Worm (Caenorhabditis elegans): Measurements from ENCODE around the gene T28A11.22.

Gene T28A11.22

DNA sequence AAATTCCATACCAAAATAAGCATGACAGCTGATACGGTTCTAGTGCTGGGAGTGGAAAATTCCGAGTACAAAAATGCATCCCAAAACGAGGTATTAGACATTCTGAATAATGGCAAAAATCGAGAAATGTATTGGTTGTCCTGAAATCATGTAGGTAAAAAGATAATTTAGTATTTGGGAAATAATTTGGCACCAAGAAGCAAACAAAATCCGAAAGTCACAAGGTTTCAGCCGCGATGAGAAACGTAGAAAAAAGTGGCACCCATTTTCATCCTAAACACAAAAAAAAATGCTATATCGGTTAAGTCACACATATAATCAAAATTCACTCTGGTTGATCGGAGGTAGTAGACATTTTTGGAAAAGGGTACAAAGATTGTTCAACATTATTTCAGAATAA is 40.4 kb downstream of the T28A11.22 start, which contains the start of gene srx-122:
Gene srx-122, minus strand, starts transcription at position 101 of the 400 bp plus-strand sequence.
- TF ChIP-seq bed-3 (GFP tag; optimal IDR thresholded peaks at IDR 0.05): no peak
- TF ChIP-seq unc-39 (tag; optimal IDR thresholded peaks at IDR 0.05): no peak
- TF ChIP-seq nhr-237 (tag; optimal IDR thresholded peaks at IDR 0.05): no peak
- TF ChIP-seq ceh-83 (GFP tag; optimal IDR thresholded peaks at IDR 0.05): no peak
- no peak for TF ChIP-seq cnd-1 (tag; optimal IDR thresholded peaks at IDR 0.05)

DNA sequence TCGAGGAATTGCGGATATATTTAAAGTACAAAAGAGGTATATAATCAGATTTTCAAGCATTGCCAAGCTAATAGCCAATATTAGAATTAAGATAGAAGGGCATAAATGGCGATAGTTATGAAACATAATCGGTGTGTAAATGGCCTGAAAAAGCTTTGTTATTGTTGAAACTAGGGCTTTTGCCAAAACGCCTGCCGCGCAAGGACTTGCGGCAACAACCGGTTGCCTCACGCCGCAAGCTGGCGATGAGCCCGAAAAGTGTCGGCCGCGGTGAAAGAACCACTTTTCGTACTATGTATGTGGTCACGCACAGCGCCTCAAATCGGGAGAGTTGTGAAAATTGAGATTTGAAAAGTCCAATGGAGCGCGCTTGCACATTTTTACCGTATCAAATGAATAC is 42.1 kb downstream of the T28A11.22 start:
- TF ChIP-seq drap-1 (GFP tag; optimal IDR thresholded peaks at IDR 0.05): no peak
- no peak for TF ChIP-seq lin-13 (tag; optimal IDR thresholded peaks at IDR 0.05)
- TF ChIP-seq mab-5 (tag; optimal IDR thresholded peaks at IDR 0.05): no peak
- no peak for TF ChIP-seq blmp-1 (tag; optimal IDR thresholded peaks at IDR 0.05)
- TF ChIP-seq mep-1 (tag; optimal IDR thresholded peaks at IDR 0.05): no peak
- TF ChIP-seq elt-1 (tag; optimal IDR thresholded peaks at IDR 0.05; ENCODE audit: borderline replicate concordance, insufficient read depth): no peak
- TF ChIP-seq mls-2 (tag; optimal IDR thresholded peaks at IDR 0.05): no peak
- TF ChIP-seq M03D4.4 (tag; optimal IDR thresholded peaks at IDR 0.05): no peak
- no peak for TF ChIP-seq zip-8 (tag; optimal IDR thresholded peaks at IDR 0.05)
- no peak for TF ChIP-seq nhr-2 (tag; optimal IDR thresholded peaks at IDR 0.05)
- no peak for TF ChIP-seq elt-3 (tag; optimal IDR thresholded peaks at IDR 0.05)

DNA sequence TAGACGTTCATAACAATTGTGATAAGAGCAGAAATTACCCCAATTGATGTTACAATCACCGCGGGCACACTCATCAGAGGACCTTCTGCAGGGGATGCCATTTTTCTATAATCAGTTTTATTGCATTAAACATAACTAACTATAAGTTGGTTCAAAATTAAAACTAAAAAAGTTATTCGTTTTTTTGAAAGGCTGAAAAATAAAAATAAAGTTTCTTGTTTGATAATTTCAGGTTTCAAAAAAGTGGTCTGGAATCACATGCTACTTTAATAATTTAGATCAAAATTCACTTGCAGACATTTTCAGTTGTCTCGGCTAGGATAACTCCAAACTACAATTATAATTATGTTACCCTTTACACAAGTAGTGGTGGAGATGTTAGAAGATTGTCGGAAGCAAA is 44.5 kb downstream of the T28A11.22 start, which contains the start of gene srbc-1:
Gene srbc-1, minus strand, starts transcription at position 101 of the 400 bp plus-strand sequence.
- TF ChIP-seq flh-1 (GFP tag; optimal IDR thresholded peaks at IDR 0.05): no peak
- no peak for TF ChIP-seq lsy-2 (tag; optimal IDR thresholded peaks at IDR 0.05)
- TF ChIP-seq nhr-237 (tag; optimal IDR thresholded peaks at IDR 0.05): no peak
- no peak for TF ChIP-seq hlh-1 (tag; optimal IDR thresholded peaks at IDR 0.05)
- TF ChIP-seq lin-32 (GFP tag; optimal IDR thresholded peaks at IDR 0.05): no peak
- TF ChIP-seq mls-2 (tag; optimal IDR thresholded peaks at IDR 0.05): no peak
- TF ChIP-seq bed-3 (GFP tag; optimal IDR thresholded peaks at IDR 0.05): no peak
- TF ChIP-seq zip-8 (tag; optimal IDR thresholded peaks at IDR 0.05): no peak
- TF ChIP-seq sptf-1 (tag; optimal IDR thresholded peaks at IDR 0.05): no peak
- TF ChIP-seq nhr-28 (tag; optimal IDR thresholded peaks at IDR 0.05): no peak
- TF ChIP-seq blmp-1 (tag; optimal IDR thresholded peaks at IDR 0.05): no peak
- no peak for TF ChIP-seq M03D4.4 (tag; optimal IDR thresholded peaks at IDR 0.05)
- TF ChIP-seq ces-1 (GFP tag; optimal IDR thresholded peaks at IDR 0.05): no peak

Data from whole organism, mixed stage, embryonic.